Worm (Caenorhabditis elegans): Measurements from ENCODE around the gene T28F3.5.

The T28F3.5 gene

DNA sequence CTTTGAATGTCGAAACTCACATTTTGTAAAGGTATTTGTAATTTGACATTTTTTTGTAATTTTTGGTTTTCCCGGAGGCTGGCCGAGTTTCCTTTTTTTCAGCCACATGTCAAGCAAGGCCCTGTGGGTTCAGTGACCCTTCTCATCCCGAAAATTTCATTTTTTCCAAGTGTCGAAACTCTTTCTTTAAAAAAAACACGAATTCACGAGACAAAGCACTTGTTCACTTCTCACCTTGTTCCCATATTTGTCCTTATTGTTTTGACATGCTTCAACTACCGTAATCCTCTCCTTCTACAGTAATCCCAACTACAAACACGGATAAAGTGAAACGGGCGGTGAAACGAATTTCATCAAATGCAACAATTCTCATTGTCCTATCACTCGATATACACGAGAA lies 19.3 kb upstream of the T28F3.5 start, which contains the start of gene lhfp-4:
TSS of gene lhfp-4 (plus strand) at position 301 of the 400 bp plus-strand sequence.
- no peak for TF ChIP-seq efl-1 (optimal IDR thresholded peaks at IDR 0.05)
- TF ChIP-seq efl-1 (GFP tag; optimal IDR thresholded peaks at IDR 0.05 in 1 of 2) = peak in 1 of 2 experiments; percentile 22
- TF ChIP-seq nhr-76 (tag; optimal IDR thresholded peaks at IDR 0.05) = no peak

DNA sequence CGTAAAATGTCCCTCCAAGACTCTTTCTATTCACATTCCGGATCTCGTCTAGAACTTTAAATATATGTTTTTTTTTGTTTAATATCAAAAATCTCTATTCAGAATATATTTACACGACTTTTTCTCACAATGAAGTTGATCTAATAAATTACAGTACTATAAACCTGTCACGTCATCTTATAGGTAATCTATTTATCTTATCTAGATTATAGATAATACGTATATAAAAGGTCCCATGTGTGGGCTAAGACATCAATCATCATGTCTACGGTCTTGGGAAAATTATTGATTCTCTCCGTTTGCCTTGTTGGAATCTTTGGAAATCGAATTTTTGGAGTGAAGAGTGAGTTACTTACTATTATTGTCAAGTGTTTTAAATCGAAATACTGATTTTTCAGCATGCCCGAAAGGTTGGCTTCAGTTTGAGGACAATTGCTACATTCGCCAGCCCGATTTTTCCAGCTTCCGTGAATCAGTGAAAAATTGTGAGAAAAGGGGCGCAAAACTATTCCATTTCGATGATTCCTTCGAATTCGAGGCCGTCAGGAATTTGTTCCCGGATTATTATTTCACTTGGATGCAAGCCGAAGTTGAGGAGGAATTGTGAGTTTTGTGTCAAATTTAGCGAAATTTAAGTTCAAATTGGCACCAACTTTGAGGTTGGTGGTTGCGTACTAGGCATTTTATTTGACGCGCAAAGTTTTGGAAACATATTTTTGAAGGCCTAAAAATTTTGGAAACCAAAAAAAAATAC lies 17.7 kb upstream of the T28F3.5 start, which contains the start of gene clec-196:
TSS of gene clec-196 (plus strand) at position 252 of the 754 bp plus-strand sequence.
- TF ChIP-seq nhr-76 (tag; optimal IDR thresholded peaks at IDR 0.05) (no peak), dpl-1 (GFP tag; optimal IDR thresholded peaks at IDR 0.05) (peak; percentile 44 to 71 (median 46)), nhr-77 (tag; optimal IDR thresholded peaks at IDR 0.05) (no peak), vab-15 (tag; optimal IDR thresholded peaks at IDR 0.05) (no peak), nhr-12 (tag; optimal IDR thresholded peaks at IDR 0.05) (no peak), xbp-1 (tag; optimal IDR thresholded peaks at IDR 0.05) (no peak), ceh-88 (GFP tag; IDR thresholded peaks at IDR 0.05) (0 out of 2 replicates have a peak, but pooled peaks have one; percentile 14), F16B12.6 (tag; optimal IDR thresholded peaks at IDR 0.05) (peak; percentile 72), egl-27 (tag; optimal IDR thresholded peaks at IDR 0.05) (no peak), blmp-1 (tag; optimal IDR thresholded peaks at IDR 0.05) (no peak), Y116A8C.19 (tag; optimal IDR thresholded peaks at IDR 0.05; ENCODE audit: borderline replicate concordance) (no peak), sox-4 (tag; optimal IDR thresholded peaks at IDR 0.05) (no peak), tlp-1 (tag; optimal IDR thresholded peaks at IDR 0.05) (no peak), snpc-4 (tag; optimal IDR thresholded peaks at IDR 0.05) (no peak), ceh-82 (tag; optimal IDR thresholded peaks at IDR 0.05) (no peak), lin-15B (tag; optimal IDR thresholded peaks at IDR 0.05) (peak; percentile 3), nhr-84 (tag; optimal IDR thresholded peaks at IDR 0.05) (no peak), nhr-28 (tag; optimal IDR thresholded peaks at IDR 0.05) (no peak), irx-1 (tag; optimal IDR thresholded peaks at IDR 0.05) (no peak), lin-35 (GFP tag; optimal IDR thresholded peaks at IDR 0.05) (peak; percentile 5 to 77), pqm-1 (tag; optimal IDR thresholded peaks at IDR 0.05) (no peak), swsn-7 (tag; optimal IDR thresholded peaks at IDR 0.05) (peak; percentile 14), nhr-90 (tag; optimal IDR thresholded peaks at IDR 0.05; ENCODE audit: poor library complexity) (no peak), fkh-10 (GFP tag; optimal IDR thresholded peaks at IDR 0.05) (no peak), ceh-8 (GFP tag; optimal IDR thresholded peaks at IDR 0.05) (no peak), zag-1 (tag; optimal IDR thresholded peaks at IDR 0.05) (no peak), zip-4 (GFP tag; optimal IDR thresholded peaks at IDR 0.05) (no peak), nhr-47 (tag; optimal IDR thresholded peaks at IDR 0.05) (no peak), hlh-4 (tag; optimal IDR thresholded peaks at IDR 0.05) (no peak), lsy-2 (tag; optimal IDR thresholded peaks at IDR 0.05) (peak in 1 of 2 experiments; percentile 9), ama-1 (optimal IDR thresholded peaks at IDR 0.05) (no peak), isw-1 (GFP tag; IDR thresholded peaks at IDR 0.05) (no peak), C16A3.4 (tag; optimal IDR thresholded peaks at IDR 0.05) (peak; percentile 1), grh-1 (GFP tag; IDR thresholded peaks at IDR 0.05) (peak; percentile 23; the same call in 1 of the 2 replicates), egl-13 (tag; optimal IDR thresholded peaks at IDR 0.05) (no peak), unc-30 (tag; optimal IDR thresholded peaks at IDR 0.05) (no peak), mef-2 (tag; optimal IDR thresholded peaks at IDR 0.05) (peak; percentile 17), efl-1 (optimal IDR thresholded peaks at IDR 0.05) (peak in 1 of 2 experiments; percentile 67), efl-1 (GFP tag; optimal IDR thresholded peaks at IDR 0.05 in 1 of 2) (peak; percentile 76 to 96), ets-5 (GFP tag; IDR thresholded peaks at IDR 0.05) (no peak), aly-2 (tag; optimal IDR thresholded peaks at IDR 0.05) (no peak), ceh-90 (tag; optimal IDR thresholded peaks at IDR 0.05) (no peak)
